Worm (Caenorhabditis elegans) whole organism, L2 larva: ENCODE data around the gene acbp-5.

Experiments
- ama-1 ChIP-seq: fragments of 150-350 bp; optimal IDR thresholded peaks from 2 replicates; lab custom pipeline; 2018; ENCODE audit warnings: inconsistent platforms
- blmp-1 ChIP-seq: sonication (generic microtip); optimal IDR thresholded peaks from 2 replicates; lab custom pipeline; 2017; ENCODE audit warnings: missing genetic modification characterization, mild to moderate bottlenecking, missing compliant biosample characterization, antibody characterized with exemption, moderate library complexity; ENCODE audit not compliant: insufficient read depth
- ceh-16 ChIP-seq: fragments of 150-350 bp; optimal IDR thresholded peaks from 2 replicates; lab custom pipeline; 2014; ENCODE audit warnings: missing biosample characterization, missing genetic modification characterization
- ceh-82 ChIP-seq: fragments of 150-350 bp; optimal IDR thresholded peaks from 2 replicates; lab custom pipeline; 2014; ENCODE audit warnings: missing biosample characterization, missing genetic modification characterization
- fos-1 ChIP-seq: fragments of 150-350 bp; optimal IDR thresholded peaks from 2 replicates; lab custom pipeline; 2014; ENCODE audit warnings: missing biosample characterization, missing genetic modification characterization
- lsy-2 ChIP-seq, 2 experiments: fragments of 150-350 bp in 1 of 2; sonication (generic microtip) in 1 of 2; optimal IDR thresholded peaks; 2 replicates each; lab custom pipeline; 2014 to 2017; ENCODE audit warnings: missing biosample characterization in 2 of 2, missing genetic modification characterization in 2 of 2
- ztf-1 ChIP-seq: fragments of 200-800 bp; sonication (Bioruptor generic); conservative IDR thresholded peaks from 2 replicates; pipeline ENCODE4 v1.3.6; 2022; ENCODE audit warnings: missing genetic modification characterization, missing compliant biosample characterization

- TF ChIP-seq ceh-16 (tag; lab: Kevin White, UChicago): peak; percentile 97
- peak; percentile 68 for TF ChIP-seq ama-1 (lab: Kevin White, UChicago)
- peak; percentile 96 to 98 for TF ChIP-seq lsy-2 (tag; optimal IDR thresholded peaks at IDR 0.05; lab: Kevin White, UChicago)
- peak; percentile 90 for TF ChIP-seq blmp-1 (tag; lab: Kevin White, UChicago)
- TF ChIP-seq fos-1 (tag; lab: Kevin White, UChicago): peak; percentile 98
- TF ChIP-seq ceh-82 (tag; lab: Kevin White, UChicago): peak; percentile 93
- TF ChIP-seq ztf-1 (GFP tag; lab: Robert Waterston, UW): no peak
Measured at ce11 chrIII:13643534-13643933, 2.0 kb upstream of the acbp-5 start, which contains the start of the genes drr-2 and set-16.
